Fruit fly (Drosophila melanogaster) whole organism, pupa: ENCODE data around the gene CG10560.

Experiments used
- CG12605 ChIP-seq: fragments of 200-800 bp; sonication (Bioruptor generic); IDR thresholded peaks from 2 replicates; pipeline ENCODE4 v1.3.6; 2022; ENCODE audit warnings: missing biosample characterization, missing genetic modification characterization
- CG14655 ChIP-seq: fragments of 200-800 bp; sonication (Bioruptor generic); optimal IDR thresholded peaks from 3 replicates; lab custom pipeline; 2017; ENCODE audit warnings: mild to moderate bottlenecking, missing biosample characterization, missing genetic modification reagents, missing genetic modification characterization
- CG15710 ChIP-seq: fragments of 200-800 bp; sonication (Bioruptor generic); optimal IDR thresholded peaks from 2 replicates; lab custom pipeline; 2018; ENCODE audit warnings: missing biosample characterization, mild to moderate bottlenecking, missing genetic modification characterization, moderate library complexity
- CG17806 ChIP-seq: fragments of 200-800 bp; sonication (Bioruptor generic); optimal IDR thresholded peaks from 2 replicates; lab custom pipeline; 2018; ENCODE audit warnings: missing biosample characterization, mild to moderate bottlenecking, missing genetic modification characterization, moderate library complexity
- CG4496 ChIP-seq: fragments of 200-800 bp; sonication (Bioruptor generic); IDR thresholded peaks from 3 replicates; pipeline ENCODE4 v1.3.6; 2022; ENCODE audit warnings: missing biosample characterization, missing genetic modification characterization
- CG8301 ChIP-seq: fragments of 200-800 bp; sonication (Bioruptor generic); optimal IDR thresholded peaks from 2 replicates; lab custom pipeline; 2018; ENCODE audit warnings: missing biosample characterization, mild to moderate bottlenecking, missing genetic modification characterization
- D1 ChIP-seq: fragments of 200-800 bp; sonication (Bioruptor generic); optimal IDR thresholded peaks from 2 replicates; lab custom pipeline; 2018; ENCODE audit warnings: missing biosample characterization, mild to moderate bottlenecking, missing genetic modification characterization, moderate library complexity
- EcR ChIP-seq: fragments of 200-800 bp; sonication (Bioruptor generic); optimal IDR thresholded peaks from 3 replicates; lab custom pipeline; 2019; ENCODE audit warnings: missing biosample characterization, missing genetic modification characterization, mild to moderate bottlenecking, moderate library complexity, missing genetic modification reagents
- Pif1A ChIP-seq: fragments of 200-800 bp; sonication (Bioruptor generic); optimal IDR thresholded peaks from 3 replicates; lab custom pipeline; 2016; ENCODE audit warnings: missing biosample characterization, missing genetic modification characterization
- Pif1B ChIP-seq: fragments of 200-800 bp; sonication (Bioruptor generic); optimal IDR thresholded peaks from 3 replicates; lab custom pipeline; 2016; ENCODE audit warnings: missing biosample characterization, missing genetic modification characterization
- Snoo ChIP-seq: fragments of 200-800 bp; sonication (Bioruptor generic); optimal IDR thresholded peaks from 3 replicates; lab custom pipeline; 2017; ENCODE audit warnings: missing biosample characterization, mild to moderate bottlenecking, missing genetic modification characterization, inconsistent platforms
- rn ChIP-seq: fragments of 200-800 bp; sonication (Bioruptor generic); IDR thresholded peaks from 2 replicates; pipeline ENCODE4 v1.3.6; 2022; ENCODE audit warnings: missing biosample characterization, missing genetic modification characterization

dm6 chr3R:25289589-25289988 lies 30.3 kb downstream of the CG10560 start, which contains the start of gene CG11893:
- TF ChIP-seq rn (GFP tag; lab: Robert Waterston, UW): no peak
- TF ChIP-seq EcR (GFP tag; lab: Kevin White, UChicago): no peak
- no peak for TF ChIP-seq CG14655 (GFP tag; lab: Kevin White, UChicago)
- no peak for TF ChIP-seq CG4496 (GFP tag; lab: Robert Waterston, UW)
- TF ChIP-seq D1 (tag; lab: Kevin White, UChicago): no peak
- no peak for TF ChIP-seq CG12605
- no peak for TF ChIP-seq Snoo
- TF ChIP-seq CG8301 (tag; lab: Kevin White, UChicago): no peak
- TF ChIP-seq Pif1A (GFP tag; lab: Kevin White, UChicago): no peak
- no peak for TF ChIP-seq CG17806
- TF ChIP-seq CG15710 (tag; lab: Kevin White, UChicago): no peak
- TF ChIP-seq Pif1B (GFP tag; lab: Kevin White, UChicago): no peak
